Worm (Caenorhabditis elegans) whole organism, L2 larva: ENCODE results near the gene F11A5.13.

Experiments used
- ceh-82 ChIP-seq: fragments of 150-350 bp; optimal IDR thresholded peaks from 2 replicates; lab custom pipeline; 2014; ENCODE audit warnings: missing biosample characterization, missing genetic modification characterization
- elt-3 ChIP-seq: sonication (generic microtip); optimal IDR thresholded peaks from 2 replicates; lab custom pipeline; 2017; ENCODE audit warnings: missing biosample characterization, missing genetic modification characterization
- lin-13 ChIP-seq: fragments of 150-350 bp; optimal IDR thresholded peaks from 2 replicates; lab custom pipeline; 2014; ENCODE audit warnings: missing biosample characterization, missing genetic modification reagents, missing genetic modification characterization
- lsy-2 ChIP-seq, 2 experiments: fragments of 150-350 bp in 1 of 2; sonication (generic microtip) in 1 of 2; optimal IDR thresholded peaks; 2 replicates each; lab custom pipeline; 2014 to 2017; ENCODE audit warnings: missing biosample characterization in 2 of 2, missing genetic modification characterization in 2 of 2
- zag-1 ChIP-seq: fragments of 150-350 bp; optimal IDR thresholded peaks from 2 replicates; lab custom pipeline; 2014; ENCODE audit warnings: missing biosample characterization, missing genetic modification characterization

ce11 chrV:16229439-16229838 lies 3.0 kb upstream of the F11A5.13 start:
- TF ChIP-seq zag-1 (tag; lab: Kevin White, UChicago) (no peak), lin-13 (GFP tag; lab: Kevin White, UChicago) (no peak), lsy-2 (tag; optimal IDR thresholded peaks at IDR 0.05; lab: Kevin White, UChicago) (no peak), ceh-82 (tag; lab: Kevin White, UChicago) (no peak), elt-3 (tag; lab: Kevin White, UChicago) (no peak)
